Fruit fly (Drosophila melanogaster): Measurements from ENCODE around the gene p38a.

p38a gene

dm6 chr3R:24148838-24149237 is 3.3 kb downstream of the p38a start, which contains the start of gene Slimp (continued):
- no peak for TF ChIP-seq bigmax (GFP tag; optimal IDR thresholded peaks at IDR 0.05)
- TF ChIP-seq E2f1 (GFP tag; IDR thresholded peaks at IDR 0.05), result no peak
- no peak for TF ChIP-seq btn (GFP tag; optimal IDR thresholded peaks at IDR 0.05)
- no peak for TF ChIP-seq Stat92E (GFP tag; optimal IDR thresholded peaks at IDR 0.05)
- TF ChIP-seq CG30403 (GFP tag; optimal IDR thresholded peaks at IDR 0.05), result peak; percentile 26
- no peak for TF ChIP-seq tll (GFP tag; optimal IDR thresholded peaks at IDR 0.05)
- TF ChIP-seq rib (GFP tag; IDR thresholded peaks at IDR 0.05), result no peak
- peak; percentile 28 for TF ChIP-seq trem (tag; optimal IDR thresholded peaks at IDR 0.05)
- peak; percentile 40 for TF ChIP-seq CG12391 (tag; optimal IDR thresholded peaks at IDR 0.05)
- TF ChIP-seq CG16813 (GFP tag; IDR thresholded peaks at IDR 0.05; ENCODE audit: partially characterized antibody), result no peak
- TF ChIP-seq chm (GFP tag; IDR thresholded peaks at IDR 0.05), result no peak
- TF ChIP-seq TFAM (GFP tag; optimal IDR thresholded peaks at IDR 0.05), result no peak
- no peak for TF ChIP-seq crol (GFP tag; IDR thresholded peaks at IDR 0.05)
- no peak for TF ChIP-seq Jarid2 (GFP tag; optimal IDR thresholded peaks at IDR 0.05)
- peak; percentile 1 for TF ChIP-seq CG13424 (tag; optimal IDR thresholded peaks at IDR 0.05)
- TF ChIP-seq CG4617 (GFP tag; optimal IDR thresholded peaks at IDR 0.05; ENCODE audit: borderline replicate concordance), result peak; percentile 11
- TF ChIP-seq CG3847 (GFP tag; IDR thresholded peaks at IDR 0.05), result peak; percentile 5; the same call in 1 of the 2 replicates
- TF ChIP-seq CG1233 (GFP tag; optimal IDR thresholded peaks at IDR 0.05), result no peak
- TF ChIP-seq CG3065 (GFP tag; optimal IDR thresholded peaks at IDR 0.05), result no peak
- TF ChIP-seq sob (GFP tag; IDR thresholded peaks at IDR 0.05), result 0 out of 2 replicates have a peak, but pooled peaks have one; percentile 20
- no peak for TF ChIP-seq CG18476 (GFP tag; optimal IDR thresholded peaks at IDR 0.05)
- peak; percentile 2 for TF ChIP-seq CG17359 (tag; optimal IDR thresholded peaks at IDR 0.05)
- TF ChIP-seq CG32772 (GFP tag; IDR thresholded peaks at IDR 0.05), result no peak
- TF ChIP-seq CG10147 (GFP tag; optimal IDR thresholded peaks at IDR 0.05), result peak; percentile 13
- no peak for TF ChIP-seq Nf-YC (tag; optimal IDR thresholded peaks at IDR 0.05)
- no peak for TF ChIP-seq CG18011 (GFP tag; optimal IDR thresholded peaks at IDR 0.05)
- TF ChIP-seq danr (GFP tag; IDR thresholded peaks at IDR 0.05), result no peak
- TF ChIP-seq nmo (GFP tag; optimal IDR thresholded peaks at IDR 0.05), result peak; percentile 25
- TF ChIP-seq ken (GFP tag; IDR thresholded peaks at IDR 0.05), result no peak
- no peak for TF ChIP-seq NFAT (GFP tag; IDR thresholded peaks at IDR 0.05)
- no peak for TF ChIP-seq pho (GFP tag; optimal IDR thresholded peaks at IDR 0.05)
- TF ChIP-seq nom (GFP tag; optimal IDR thresholded peaks at IDR 0.05), result peak; percentile 10
- peak; percentile 69 for TF ChIP-seq sqz (GFP tag; optimal IDR thresholded peaks at IDR 0.05)
- TF ChIP-seq Tbp (GFP tag; optimal IDR thresholded peaks at IDR 0.05), result no peak
- TF ChIP-seq CG13624 (GFP tag; optimal IDR thresholded peaks at IDR 0.05), result no peak
- no peak for TF ChIP-seq Gsc (GFP tag; IDR thresholded peaks at IDR 0.05)
- TF ChIP-seq CG10543 (GFP tag; optimal IDR thresholded peaks at IDR 0.05), result no peak
- peak; percentile 6 for TF ChIP-seq CG7839 (tag; optimal IDR thresholded peaks at IDR 0.05)
- TF ChIP-seq CG10366 (GFP tag; IDR thresholded peaks at IDR 0.05), result no peak
- TF ChIP-seq D19A (tag; optimal IDR thresholded peaks at IDR 0.05), result peak; percentile 48
- TF ChIP-seq CG11504 (tag; optimal IDR thresholded peaks at IDR 0.05), result peak; percentile 33
- peak in 1 of 2 experiments; percentile 26 for TF ChIP-seq Hr51 (GFP tag; optimal IDR thresholded peaks at IDR 0.05)
- TF ChIP-seq CG10267 (tag; optimal IDR thresholded peaks at IDR 0.05), result peak; percentile 21
- TF ChIP-seq ham (GFP tag; IDR thresholded peaks at IDR 0.05), result no peak
- TF ChIP-seq CG2875 (GFP tag; optimal IDR thresholded peaks at IDR 0.05), result no peak
- peak; percentile 2 for TF ChIP-seq PHDP (tag; optimal IDR thresholded peaks at IDR 0.05)
- TF ChIP-seq lmd (GFP tag; IDR thresholded peaks at IDR 0.05), result no peak
- no peak for TF ChIP-seq CG15696 (tag; optimal IDR thresholded peaks at IDR 0.05)
- TF ChIP-seq CG2120 (GFP tag; optimal IDR thresholded peaks at IDR 0.05), result peak; percentile 52
- TF ChIP-seq slou (GFP tag; optimal IDR thresholded peaks at IDR 0.05), result no peak
